Worm (Caenorhabditis elegans) whole organism, L4 larva: ENCODE data around the gene B0024.4.

Experiments
- F10B5.3 ChIP-seq: sonication (generic microtip); optimal IDR thresholded peaks from 2 replicates; lab custom pipeline; 2016; ENCODE audit warnings: mild to moderate bottlenecking, missing genetic modification characterization, missing compliant biosample characterization
- F37D6.2 ChIP-seq: sonication (generic microtip); optimal IDR thresholded peaks from 2 replicates; lab custom pipeline; 2016; ENCODE audit warnings: mild to moderate bottlenecking, missing genetic modification characterization, missing compliant biosample characterization
- Y48G9A.11 ChIP-seq: fragments of 200-800 bp; sonication (Bioruptor generic); IDR thresholded peaks from 2 replicates; pipeline ENCODE4 v1.3.6; 2022; ENCODE audit warnings: missing genetic modification reagents, missing genetic modification characterization, missing compliant biosample characterization
- Y75B8A.6 ChIP-seq: fragments of 200-800 bp; sonication (Bioruptor generic); IDR thresholded peaks from 2 replicates; pipeline ENCODE4 v1.3.6; 2022; ENCODE audit warnings: missing genetic modification reagents, missing genetic modification characterization, missing compliant biosample characterization
- aha-1 ChIP-seq: fragments of 150-350 bp; peaks from one replicate; lab custom pipeline; 2014; ENCODE audit warnings: missing biosample characterization, missing genetic modification characterization
- attf-4 ChIP-seq: sonication (generic microtip); optimal IDR thresholded peaks from 3 replicates; lab custom pipeline; 2017; ENCODE audit warnings: missing biosample characterization, missing genetic modification characterization
- ceh-20 ChIP-seq: fragments of 200-800 bp; sonication (Bioruptor generic); IDR thresholded peaks from 2 replicates; pipeline ENCODE4 v1.3.6; 2022; ENCODE audit warnings: missing genetic modification reagents, missing genetic modification characterization, missing compliant biosample characterization
- ceh-28 ChIP-seq: fragments of 150-350 bp; optimal IDR thresholded peaks from 2 replicates; lab custom pipeline; 2014; ENCODE audit warnings: missing biosample characterization, missing genetic modification reagents, missing genetic modification characterization
- ceh-44 ChIP-seq: fragments of 200-800 bp; sonication (Bioruptor generic); IDR thresholded peaks from 2 replicates; pipeline ENCODE4 v1.3.6; 2022; ENCODE audit warnings: missing genetic modification reagents, missing genetic modification characterization, missing compliant biosample characterization
- ctbp-1 ChIP-seq: fragments of 200-800 bp; sonication (Bioruptor generic); IDR thresholded peaks from 2 replicates; pipeline ENCODE4 v1.3.6; 2022; ENCODE audit warnings: missing genetic modification reagents, missing genetic modification characterization, missing compliant biosample characterization
- daf-16 ChIP-seq, 3 experiments: sonication (generic microtip); optimal IDR thresholded peaks; 2 replicates each; lab custom pipeline; 2016 to 2017; ENCODE audit warnings: missing genetic modification characterization in 3 of 3, missing genetic modification reagents in 3 of 3, mild to moderate bottlenecking in 2 of 3, missing compliant biosample characterization in 2 of 3, missing biosample characterization in 1 of 3, moderate library complexity in 1 of 3
- dmd-6 ChIP-seq: fragments of 200-800 bp; sonication (Bioruptor generic); IDR thresholded peaks from 2 replicates; pipeline ENCODE4 v1.3.6; 2022; ENCODE audit warnings: missing genetic modification reagents, missing genetic modification characterization, missing compliant biosample characterization
- dmd-9 ChIP-seq: fragments of 200-800 bp; sonication (Bioruptor generic); IDR thresholded peaks from 2 replicates; pipeline ENCODE4 v1.3.6; 2022; ENCODE audit warnings: missing genetic modification reagents, missing genetic modification characterization, missing compliant biosample characterization
- dve-1 ChIP-seq: sonication (generic microtip); optimal IDR thresholded peaks from 2 replicates; lab custom pipeline; 2017; ENCODE audit warnings: antibody characterized with exemption, mild to moderate bottlenecking, missing genetic modification characterization, missing compliant biosample characterization; ENCODE audit not compliant: insufficient read depth
- egl-43 ChIP-seq: fragments of 200-800 bp; sonication (Bioruptor generic); IDR thresholded peaks from 2 replicates; pipeline ENCODE4 v1.3.6; 2022; ENCODE audit warnings: missing genetic modification reagents, missing genetic modification characterization, missing compliant biosample characterization
- fkh-10 ChIP-seq: fragments of 150-350 bp; optimal IDR thresholded peaks from 2 replicates; lab custom pipeline; 2014; ENCODE audit warnings: missing biosample characterization, missing genetic modification reagents, missing genetic modification characterization
- hif-1 ChIP-seq, 2 experiments: sonication (generic microtip); optimal IDR thresholded peaks; 2 replicates each; lab custom pipeline; 2016 to 2017; ENCODE audit warnings: missing compliant biosample characterization in 2 of 2, missing genetic modification characterization in 2 of 2, missing genetic modification reagents in 2 of 2, missing genotype in 2 of 2, mild to moderate bottlenecking in 1 of 2
- hlh-11 ChIP-seq: fragments of 200-800 bp; sonication (Bioruptor generic); optimal IDR thresholded peaks from 2 replicates; lab custom pipeline; 2018; ENCODE audit warnings: mild to moderate bottlenecking, missing genetic modification characterization, missing compliant biosample characterization
- hlh-30 ChIP-seq: sonication (generic microtip); optimal IDR thresholded peaks from 2 replicates; lab custom pipeline; 2017; ENCODE audit warnings: antibody characterized with exemption, mild to moderate bottlenecking, missing genetic modification characterization, missing compliant biosample characterization; ENCODE audit not compliant: insufficient read depth
- hmg-1.1 ChIP-seq: fragments of 200-800 bp; sonication (Bioruptor generic); IDR thresholded peaks from 2 replicates; pipeline ENCODE4 v1.3.6; 2022; ENCODE audit warnings: missing genetic modification reagents, missing genetic modification characterization, missing compliant biosample characterization
- lsy-2 ChIP-seq, 2 experiments: fragments of 150-350 bp in 1 of 2; sonication (generic microtip) in 1 of 2; optimal IDR thresholded peaks; 2 replicates each; lab custom pipeline; 2014 to 2017; ENCODE audit warnings: missing biosample characterization in 2 of 2, missing genetic modification characterization in 2 of 2
- mdl-1 ChIP-seq, 2 experiments: fragments of 150-350 bp in 1 of 2; sonication (generic microtip) in 1 of 2; optimal IDR thresholded peaks; 2 replicates each; lab custom pipeline; 2014 to 2017; ENCODE audit warnings: missing biosample characterization in 2 of 2, missing genetic modification characterization in 2 of 2
- mep-1 ChIP-seq: fragments of 150-350 bp; sonication (generic microtip); optimal IDR thresholded peaks from 3 replicates; lab custom pipeline; 2014; ENCODE audit warnings: missing biosample characterization, missing genetic modification characterization
- mes-2 ChIP-seq: sonication (generic microtip); optimal IDR thresholded peaks from 2 replicates; lab custom pipeline; 2016; ENCODE audit warnings: missing genotype, mild to moderate bottlenecking, missing genetic modification characterization, missing compliant biosample characterization; ENCODE audit not compliant: poor library complexity, severe bottlenecking
- mxl-3 ChIP-seq: fragments of 200-800 bp; sonication (Bioruptor generic); optimal IDR thresholded peaks from 2 replicates; lab custom pipeline; 2018; ENCODE audit warnings: mild to moderate bottlenecking, missing genetic modification characterization, missing compliant biosample characterization
- nhr-25 ChIP-seq: sonication (generic microtip); optimal IDR thresholded peaks from 2 replicates; lab custom pipeline; 2017; ENCODE audit warnings: missing genetic modification characterization, mild to moderate bottlenecking, missing compliant biosample characterization, antibody characterized with exemption, moderate library complexity, borderline replicate concordance; ENCODE audit not compliant: insufficient read depth
- nhr-28 ChIP-seq: fragments of 150-350 bp; optimal IDR thresholded peaks from 2 replicates; lab custom pipeline; 2014; ENCODE audit warnings: missing biosample characterization, missing genetic modification characterization
- nhr-77 ChIP-seq: fragments of 150-350 bp; optimal IDR thresholded peaks from 2 replicates; lab custom pipeline; 2014; ENCODE audit warnings: missing biosample characterization, missing genetic modification characterization
- pha-4 ChIP-seq, 2 experiments: fragments of 150-350 bp in 1 of 2; fragments of 200-800 bp in 1 of 2; sonication (Bioruptor generic) in 1 of 2; IDR thresholded peaks in 1 of 2; optimal IDR thresholded peaks in 1 of 2; 2 replicates each; pipeline versions ENCODE4 v1.3.6 to Lab custom; 2014 to 2022; ENCODE audit warnings: missing genetic modification characterization in 2 of 2, missing genetic modification reagents in 2 of 2, missing biosample characterization in 1 of 2, missing compliant biosample characterization in 1 of 2
- pqm-1 ChIP-seq: sonication (generic microtip); optimal IDR thresholded peaks from 2 replicates; lab custom pipeline; 2017; ENCODE audit warnings: missing biosample characterization, missing genetic modification characterization
- rbr-2 ChIP-seq: sonication (generic microtip); optimal IDR thresholded peaks from 2 replicates; lab custom pipeline; 2016; ENCODE audit warnings: missing genotype, missing genetic modification characterization, missing compliant biosample characterization
- sdz-12 ChIP-seq: fragments of 200-800 bp; sonication (Bioruptor generic); optimal IDR thresholded peaks from 2 replicates; lab custom pipeline; 2018; ENCODE audit warnings: mild to moderate bottlenecking, missing genetic modification characterization, missing compliant biosample characterization
- set-16 ChIP-seq: fragments of 200-800 bp; sonication (Bioruptor generic); IDR thresholded peaks from 2 replicates; pipeline ENCODE4 v1.3.6; 2022; ENCODE audit warnings: missing genetic modification reagents, missing genetic modification characterization, missing compliant biosample characterization
- unc-62 ChIP-seq, 3 experiments: fragments of 150-350 bp in 1 of 3; sonication (generic microtip); optimal IDR thresholded peaks in 2 of 3; peaks in 1 of 3; 1 replicate in 1 of 3; 2 replicates in 2 of 3; lab custom pipeline; 2014 to 2017; ENCODE audit warnings: missing biosample characterization in 3 of 3, missing genetic modification characterization in 3 of 3, missing genetic modification reagents in 3 of 3, missing genotype in 1 of 3
- zfp-3 ChIP-seq: fragments of 200-800 bp; sonication (Bioruptor generic); conservative IDR thresholded peaks from 2 replicates; pipeline ENCODE4 v1.3.6; 2022; ENCODE audit warnings: missing genetic modification reagents, missing genetic modification characterization, missing compliant biosample characterization
- zip-2 ChIP-seq: fragments of 150-350 bp; optimal IDR thresholded peaks from 2 replicates; lab custom pipeline; 2014; ENCODE audit warnings: missing biosample characterization, missing genetic modification characterization
- ztf-11 ChIP-seq: fragments of 150-350 bp; optimal IDR thresholded peaks from 2 replicates; lab custom pipeline; 2014; ENCODE audit warnings: missing biosample characterization, missing genetic modification characterization

The B0024.4 gene

ce11 chrV:10273837-10274236, 23.4 kb upstream of the B0024.4 start:
- TF ChIP-seq Y75B8A.6 (GFP tag; lab: Robert Waterston, UW) = no peak
- peak; percentile 24 for TF ChIP-seq hlh-30 (tag; lab: Kevin White, UChicago)
- peak; percentile 94 for TF ChIP-seq fkh-10 (GFP tag; lab: Kevin White, UChicago)
- peak in 1 of 2 experiments; percentile 99 for TF ChIP-seq unc-62 (GFP tag; optimal IDR thresholded peaks at IDR 0.05 in 1 of 2; lab: Kevin White, UChicago)
- no peak for TF ChIP-seq unc-62 (tag; optimal IDR thresholded peaks at IDR 0.05; lab: Kevin White, UChicago)
- TF ChIP-seq mep-1 = peak; percentile 45
- TF ChIP-seq F37D6.2 (tag; lab: Kevin White, UChicago) = peak; percentile 64
- peak; percentile 13 for TF ChIP-seq dve-1 (tag; lab: Kevin White, UChicago)
- TF ChIP-seq set-16 (GFP tag; lab: Robert Waterston, UW) = peak; percentile 7; the same call in 1 of the 2 replicates
- TF ChIP-seq mes-2 (tag; lab: Kevin White, UChicago) = no peak
- peak; percentile 76; the same call in 1 of the 2 replicates for TF ChIP-seq hmg-1.1
- peak; percentile 49 for TF ChIP-seq rbr-2 (tag; lab: Kevin White, UChicago)
- TF ChIP-seq mdl-1 (tag; optimal IDR thresholded peaks at IDR 0.05; lab: Kevin White, UChicago) = peak in 1 of 2 experiments; percentile 4
- peak; percentile 44 to 50 for TF ChIP-seq lsy-2 (tag; optimal IDR thresholded peaks at IDR 0.05; lab: Kevin White, UChicago)
- no peak for TF ChIP-seq ztf-11
- TF ChIP-seq pqm-1 (tag; lab: Kevin White, UChicago) = no peak
- TF ChIP-seq ceh-28 = peak; percentile 62
- peak in 1 of 2 experiments; percentile 29 for TF ChIP-seq hif-1 (tag; optimal IDR thresholded peaks at IDR 0.05; lab: Kevin White, UChicago)
- 0 out of 2 replicates have a peak, but pooled peaks have one; percentile 8 for TF ChIP-seq ctbp-1 (GFP tag; lab: Robert Waterston, UW)
- no peak for TF ChIP-seq pha-4 (GFP tag; IDR thresholded peaks at IDR 0.05; lab: Robert Waterston, UW)
- TF ChIP-seq pha-4 (tag; optimal IDR thresholded peaks at IDR 0.05; lab: Kevin White, UChicago) = no peak
- TF ChIP-seq aha-1 (tag; lab: Kevin White, UChicago) = peak; percentile 69

- TF ChIP-seq F37D6.2 (tag; lab: Kevin White, UChicago) (no peak), fkh-10 (GFP tag; lab: Kevin White, UChicago) (peak; percentile 18), rbr-2 (tag; lab: Kevin White, UChicago) (peak; percentile 11), dmd-9 (no peak), egl-43 (GFP tag; lab: Robert Waterston, UW) (no peak), daf-16 (GFP tag; optimal IDR thresholded peaks at IDR 0.05; lab: Kevin White, UChicago) (no peak), daf-16 (tag; optimal IDR thresholded peaks at IDR 0.05; lab: Kevin White, UChicago) (no peak), hmg-1.1 (peak; percentile 23; the same call in 1 of the 2 replicates), mep-1 (peak; percentile 41), sdz-12 (GFP tag; lab: Kevin White, UChicago) (no peak), mxl-3 (GFP tag; lab: Kevin White, UChicago) (no peak)
Measured at ce11 chrV:10275619-10276018, 21.6 kb upstream of the B0024.4 start, which contains the start of gene Y22F5A.11. Gene Y22F5A.11, minus strand, starts transcription at chrV:10275646.

- TF ChIP-seq mdl-1 (tag; optimal IDR thresholded peaks at IDR 0.05; lab: Kevin White, UChicago) (no peak), unc-62 (GFP tag; optimal IDR thresholded peaks at IDR 0.05 in 1 of 2; lab: Kevin White, UChicago) (peak in 1 of 2 experiments; percentile 36), unc-62 (tag; optimal IDR thresholded peaks at IDR 0.05; lab: Kevin White, UChicago) (no peak)
Measured at ce11 chrV:10276038-10276437, 21.2 kb upstream of the B0024.4 start.

ce11 chrV:10277579-10277978, 19.6 kb upstream of the B0024.4 start, which contains the start of gene lys-1:
Gene lys-1, plus strand, starts transcription at chrV:10277904.
- TF ChIP-seq zip-2 (tag; lab: Kevin White, UChicago) (no peak), F10B5.3 (no peak), nhr-28 (tag; lab: Kevin White, UChicago) (peak; percentile 68), nhr-25 (no peak), mdl-1 (tag; optimal IDR thresholded peaks at IDR 0.05; lab: Kevin White, UChicago) (no peak), dmd-6 (GFP tag; lab: Robert Waterston, UW) (peak; percentile 55), daf-16 (GFP tag; optimal IDR thresholded peaks at IDR 0.05; lab: Kevin White, UChicago) (no peak), daf-16 (tag; optimal IDR thresholded peaks at IDR 0.05; lab: Kevin White, UChicago) (peak; percentile 60), hif-1 (tag; optimal IDR thresholded peaks at IDR 0.05; lab: Kevin White, UChicago) (no peak), attf-4 (tag; lab: Kevin White, UChicago) (no peak), dve-1 (tag; lab: Kevin White, UChicago) (peak; percentile 24), ceh-20 (GFP tag; lab: Robert Waterston, UW) (no peak), hlh-11 (tag; lab: Kevin White, UChicago) (peak; percentile 48), ceh-44 (GFP tag; lab: Robert Waterston, UW) (no peak), Y48G9A.11 (no peak), zfp-3 (GFP tag; lab: Robert Waterston, UW) (no peak), nhr-77 (tag; lab: Kevin White, UChicago) (peak; percentile 8), rbr-2 (tag; lab: Kevin White, UChicago) (no peak), pqm-1 (tag; lab: Kevin White, UChicago) (peak; percentile 92)
